Fruit fly (Drosophila melanogaster) whole organism, embryonic: ENCODE data around the gene Actn3.
A peak's percentile ranks its signal among the peaks of the same experiment; 100 is the strongest.

Source experiments
- Aef1 ChIP-seq: fragments of 200-800 bp; sonication (Bioruptor generic); IDR thresholded peaks from 3 replicates; pipeline ENCODE4 v1.3.6; 2022; ENCODE audit warnings: missing biosample characterization, missing genetic modification characterization
- Atf-2 ChIP-seq: fragments of 200-800 bp; sonication (Bioruptor generic); optimal IDR thresholded peaks from 2 replicates; lab custom pipeline; 2016; ENCODE audit warnings: missing biosample characterization, missing genetic modification characterization
- BtbVII ChIP-seq: fragments of 200-800 bp; sonication (Bioruptor generic); optimal IDR thresholded peaks from 3 replicates; lab custom pipeline; 2017; ENCODE audit warnings: missing biosample characterization, mild to moderate bottlenecking, missing genetic modification characterization
- Bteb2 ChIP-seq: fragments of 200-800 bp; sonication (Bioruptor generic); optimal IDR thresholded peaks from 2 replicates; lab custom pipeline; 2016; ENCODE audit warnings: missing biosample characterization, missing genetic modification characterization
- CG11093 ChIP-seq: fragments of 200-800 bp; sonication (Bioruptor generic); IDR thresholded peaks from 3 replicates; pipeline ENCODE4 v1.3.6; 2022; ENCODE audit warnings: missing biosample characterization, missing genetic modification characterization
- CG11504 ChIP-seq: fragments of 200-800 bp; sonication (Bioruptor generic); optimal IDR thresholded peaks from 3 replicates; lab custom pipeline; 2019; ENCODE audit warnings: missing biosample characterization, mild to moderate bottlenecking, missing genetic modification characterization, moderate library complexity
- CG15601 ChIP-seq: fragments of 200-800 bp; sonication (Bioruptor generic); optimal IDR thresholded peaks from 3 replicates; lab custom pipeline; 2019; ENCODE audit warnings: missing biosample characterization, mild to moderate bottlenecking, missing genetic modification characterization, moderate library complexity
- CG17361 ChIP-seq: fragments of 200-800 bp; sonication (Bioruptor generic); IDR thresholded peaks from 3 replicates; pipeline ENCODE4 v1.3.6; 2022; ENCODE audit warnings: missing biosample characterization, missing genetic modification characterization
- CG17385 ChIP-seq: fragments of 200-800 bp; sonication (Bioruptor generic); optimal IDR thresholded peaks from 3 replicates; lab custom pipeline; 2018; ENCODE audit warnings: missing biosample characterization, mild to moderate bottlenecking, missing genetic modification characterization
- CG18599 ChIP-seq: fragments of 200-800 bp; sonication (Bioruptor generic); optimal IDR thresholded peaks from 3 replicates; lab custom pipeline; 2017; ENCODE audit warnings: missing biosample characterization, missing genetic modification characterization, mild to moderate bottlenecking, moderate library complexity, missing genetic modification reagents
- CG18764 ChIP-seq: fragments of 200-800 bp; sonication (Bioruptor generic); optimal IDR thresholded peaks from 3 replicates; lab custom pipeline; 2016; ENCODE audit warnings: missing biosample characterization, missing genetic modification characterization
- CG31365 ChIP-seq: fragments of 200-800 bp; sonication (Bioruptor generic); optimal IDR thresholded peaks from 2 replicates; lab custom pipeline; 2018; ENCODE audit warnings: missing biosample characterization, mild to moderate bottlenecking, missing genetic modification characterization
- CG32532 ChIP-seq: fragments of 200-800 bp; sonication (Bioruptor generic); IDR thresholded peaks from 2 replicates; pipeline ENCODE4 v1.3.6; 2022; ENCODE audit warnings: missing biosample characterization, missing genetic modification characterization
- CG34224 ChIP-seq: fragments of 200-800 bp; sonication (Bioruptor generic); IDR thresholded peaks from 3 replicates; pipeline ENCODE4 v1.3.6; 2022; ENCODE audit warnings: missing biosample characterization, missing genetic modification characterization; ENCODE audit not compliant: partially characterized antibody
- CG42726 ChIP-seq: fragments of 200-800 bp; sonication (Bioruptor generic); IDR thresholded peaks from 2 replicates; pipeline ENCODE4 v1.3.6; 2022; ENCODE audit warnings: missing biosample characterization, missing genetic modification characterization; ENCODE audit not compliant: partially characterized antibody
- CG6175 ChIP-seq: fragments of 200-800 bp; sonication (Bioruptor generic); IDR thresholded peaks from 3 replicates; pipeline ENCODE4 v1.3.6; 2022; ENCODE audit warnings: missing biosample characterization, missing genetic modification characterization
- CG6854 ChIP-seq: fragments of 200-800 bp; sonication (Bioruptor generic); optimal IDR thresholded peaks from 3 replicates; lab custom pipeline; 2017; ENCODE audit warnings: missing biosample characterization, mild to moderate bottlenecking, missing genetic modification characterization
- CG7357 ChIP-seq: fragments of 200-800 bp; sonication (Bioruptor generic); IDR thresholded peaks from 3 replicates; pipeline ENCODE4 v1.3.6; 2022; ENCODE audit warnings: missing biosample characterization, missing genetic modification characterization
- CG7786 ChIP-seq: fragments of 200-800 bp; sonication (Bioruptor generic); optimal IDR thresholded peaks from 2 replicates; lab custom pipeline; 2016; ENCODE audit warnings: missing biosample characterization, missing genetic modification characterization
- CG9215 ChIP-seq: fragments of 200-800 bp; sonication (Bioruptor generic); IDR thresholded peaks from 2 replicates; pipeline ENCODE4 v1.3.6; 2022; ENCODE audit warnings: missing biosample characterization, missing genetic modification characterization
- Dll ChIP-seq: fragments of 200-800 bp; sonication (Bioruptor generic); IDR thresholded peaks from 4 replicates; pipeline ENCODE4 v1.3.6; 2022; ENCODE audit warnings: missing biosample characterization, missing genetic modification characterization; ENCODE audit not compliant: partially characterized antibody
- Doc2 ChIP-seq: fragments of 200-800 bp; sonication (Bioruptor generic); IDR thresholded peaks from 2 replicates; pipeline ENCODE4 v1.3.6; 2022; ENCODE audit warnings: missing biosample characterization, missing genetic modification characterization
- HHEX ChIP-seq: fragments of 200-800 bp; sonication (Bioruptor generic); optimal IDR thresholded peaks from 3 replicates; lab custom pipeline; 2017; ENCODE audit warnings: missing biosample characterization, mild to moderate bottlenecking, missing genetic modification characterization, missing genetic modification reagents
- Hand ChIP-seq: fragments of 200-800 bp; sonication (Bioruptor generic); optimal IDR thresholded peaks from 2 replicates; lab custom pipeline; 2017; ENCODE audit warnings: mild to moderate bottlenecking, missing biosample characterization, missing genetic modification reagents, missing genetic modification characterization
- Hmr ChIP-seq: fragments of 200-800 bp; sonication (Bioruptor generic); optimal IDR thresholded peaks from 3 replicates; lab custom pipeline; 2017; ENCODE audit warnings: mild to moderate bottlenecking, missing biosample characterization, missing genetic modification reagents, missing genetic modification characterization
- Hr78 ChIP-seq, 2 experiments: fragments of 200-800 bp in 1 of 2; fragments of >200 bp in 1 of 2; sonication (Bioruptor generic) in 1 of 2; optimal IDR thresholded peaks; 2 replicates each; lab custom pipeline; 2017 to 2019; ENCODE audit warnings: missing biosample characterization in 2 of 2, missing genetic modification characterization in 2 of 2, mild to moderate bottlenecking in 1 of 2, moderate library complexity in 1 of 2
- NC2α ChIP-seq: fragments of 200-800 bp; sonication (Bioruptor generic); optimal IDR thresholded peaks from 2 replicates; lab custom pipeline; 2016; ENCODE audit warnings: missing biosample characterization, missing genetic modification characterization
- NC2β ChIP-seq: fragments of 200-800 bp; sonication (Bioruptor generic); optimal IDR thresholded peaks from 2 replicates; lab custom pipeline; 2016; ENCODE audit warnings: missing biosample characterization, missing genetic modification characterization
- Opbp ChIP-seq: fragments of 200-800 bp; sonication (Bioruptor generic); IDR thresholded peaks from 3 replicates; pipeline ENCODE4 v1.3.6; 2022; ENCODE audit warnings: missing biosample characterization, missing genetic modification characterization; ENCODE audit not compliant: partially characterized antibody
- Sry-β ChIP-seq: fragments of 200-800 bp; sonication (Bioruptor generic); optimal IDR thresholded peaks from 2 replicates; lab custom pipeline; 2018; ENCODE audit warnings: missing biosample characterization, mild to moderate bottlenecking, missing genetic modification characterization, moderate library complexity
- Vsx1 ChIP-seq: fragments of 200-800 bp; sonication (Bioruptor generic); optimal IDR thresholded peaks from 2 replicates; lab custom pipeline; 2017; ENCODE audit warnings: missing biosample characterization, mild to moderate bottlenecking, missing genetic modification characterization, missing genetic modification reagents
- al ChIP-seq: fragments of 200-800 bp; sonication (Bioruptor generic); IDR thresholded peaks from 2 replicates; pipeline ENCODE4 v1.3.6; 2022; ENCODE audit warnings: missing biosample characterization, missing genetic modification characterization
- emc ChIP-seq: fragments of 200-800 bp; sonication (Bioruptor generic); optimal IDR thresholded peaks from 2 replicates; lab custom pipeline; 2016; ENCODE audit warnings: missing biosample characterization, missing genetic modification characterization
- eyg ChIP-seq: fragments of 200-800 bp; sonication (Bioruptor generic); optimal IDR thresholded peaks from 3 replicates; lab custom pipeline; 2016; ENCODE audit warnings: missing biosample characterization, missing genetic modification characterization
- ftz-f1 ChIP-seq: fragments of 200-800 bp; sonication (Bioruptor generic); optimal IDR thresholded peaks from 2 replicates; lab custom pipeline; 2016; ENCODE audit warnings: missing biosample characterization, missing genetic modification characterization
- gce ChIP-seq: fragments of 200-800 bp; sonication (Bioruptor generic); IDR thresholded peaks from 3 replicates; pipeline ENCODE4 v1.3.6; 2022; ENCODE audit warnings: missing biosample characterization, missing genetic modification characterization
- grn ChIP-seq: fragments of 200-800 bp; sonication (Bioruptor generic); optimal IDR thresholded peaks from 3 replicates; lab custom pipeline; 2017; ENCODE audit warnings: missing biosample characterization, missing genetic modification characterization
- gro ChIP-seq: fragments of 200-800 bp; sonication (Bioruptor generic); optimal IDR thresholded peaks from 2 replicates; lab custom pipeline; 2016; ENCODE audit warnings: missing biosample characterization, missing genetic modification characterization
- kay ChIP-seq: fragments of 200-800 bp; sonication (Bioruptor generic); optimal IDR thresholded peaks from 2 replicates; lab custom pipeline; 2016; ENCODE audit warnings: missing biosample characterization, missing genetic modification characterization
- mirr ChIP-seq: fragments of 200-800 bp; sonication (Bioruptor generic); optimal IDR thresholded peaks from 3 replicates; lab custom pipeline; 2018; ENCODE audit warnings: missing biosample characterization, mild to moderate bottlenecking, missing genetic modification characterization
- onecut ChIP-seq: fragments of 200-800 bp; sonication (Bioruptor generic); IDR thresholded peaks from 2 replicates; pipeline ENCODE4 v1.3.6; 2022; ENCODE audit warnings: missing biosample characterization, missing genetic modification characterization
- peb ChIP-seq: fragments of 200-800 bp; sonication (Bioruptor generic); IDR thresholded peaks from 2 replicates; pipeline ENCODE4 v1.3.6; 2022; ENCODE audit warnings: missing biosample characterization, missing genetic modification characterization
- phol ChIP-seq: fragments of 200-800 bp; sonication (Bioruptor generic); optimal IDR thresholded peaks from 3 replicates; lab custom pipeline; 2018; ENCODE audit warnings: missing biosample characterization, mild to moderate bottlenecking, missing genetic modification characterization, moderate library complexity
- pros ChIP-seq: fragments of 200-800 bp; sonication (Bioruptor generic); optimal IDR thresholded peaks from 3 replicates; lab custom pipeline; 2019; ENCODE audit warnings: missing biosample characterization, mild to moderate bottlenecking, missing genetic modification characterization, moderate library complexity
- sima ChIP-seq: fragments of 200-800 bp; sonication (Bioruptor generic); optimal IDR thresholded peaks from 2 replicates; lab custom pipeline; 2016; ENCODE audit warnings: missing biosample characterization, missing genetic modification characterization
- slp2 ChIP-seq: fragments of 200-800 bp; sonication (Bioruptor generic); optimal IDR thresholded peaks from 2 replicates; lab custom pipeline; 2016; ENCODE audit warnings: missing biosample characterization, missing genetic modification characterization
- sob ChIP-seq: fragments of 200-800 bp; sonication (Bioruptor generic); IDR thresholded peaks from 2 replicates; pipeline ENCODE4 v1.3.6; 2022; ENCODE audit warnings: missing biosample characterization, missing genetic modification characterization
- ssp ChIP-seq: fragments of 200-800 bp; sonication (Bioruptor generic); IDR thresholded peaks from 2 replicates; pipeline ENCODE4 v1.3.6; 2022; ENCODE audit warnings: missing biosample characterization, missing genetic modification characterization
- toy ChIP-seq: fragments of 200-800 bp; sonication (Bioruptor generic); IDR thresholded peaks from 2 replicates; pipeline ENCODE4 v1.3.6; 2022; ENCODE audit warnings: missing biosample characterization, missing genetic modification characterization

The Actn3 gene

DNA sequence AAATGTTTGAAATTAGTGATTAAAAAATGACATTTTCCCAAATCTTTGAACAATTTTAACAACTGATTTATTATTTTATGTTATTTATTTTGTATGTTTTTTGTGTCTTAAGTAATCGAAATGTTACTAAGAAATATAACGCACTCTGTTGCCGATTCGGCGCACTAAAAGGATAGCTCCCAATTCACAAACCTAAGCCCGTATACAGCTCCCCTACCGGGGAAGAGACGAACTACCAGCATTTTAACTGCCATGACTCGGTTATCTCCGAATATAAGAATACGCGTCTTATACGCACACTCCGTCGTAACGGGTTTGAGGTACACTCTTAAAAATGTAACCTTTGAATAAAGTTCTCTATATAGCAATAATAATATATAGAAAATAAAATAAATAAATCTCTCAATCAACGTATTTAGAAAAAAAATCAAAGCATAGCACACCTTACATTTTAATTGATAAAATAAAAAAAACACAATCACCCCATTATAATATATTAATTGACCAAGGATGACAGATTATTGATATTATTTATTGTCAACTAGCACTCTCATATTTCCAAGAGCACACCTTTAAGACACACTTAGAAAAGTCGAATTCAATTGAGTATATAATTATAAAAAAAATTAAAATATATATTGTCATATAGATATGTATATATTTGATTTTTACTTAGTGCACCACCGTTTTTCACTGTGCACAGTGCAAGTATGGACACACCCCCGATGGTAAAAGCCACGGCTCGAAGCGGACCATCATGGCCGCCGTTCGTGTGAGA lies 19.6 kb downstream of the Actn3 start (continued):
- TF ChIP-seq Atf-2 (GFP tag; lab: Kevin White, UChicago) (peak; percentile 15), CG32532 (GFP tag; lab: Robert Waterston, UW) (peak; percentile 65), grn (no peak), Sry-β (peak; percentile 54), phol (tag; lab: Kevin White, UChicago) (peak; percentile 90), Hand (GFP tag; lab: Kevin White, UChicago) (peak; percentile 74), Doc2 (GFP tag; lab: Robert Waterston, UW) (no peak), BtbVII (peak; percentile 83), CG18599 (GFP tag; lab: Kevin White, UChicago) (peak; percentile 84), Aef1 (GFP tag; lab: Robert Waterston, UW) (peak; percentile 26; the same call in 2 of the 3 replicates), CG7786 (no peak), gce (GFP tag; lab: Robert Waterston, UW) (peak; percentile 6; the same call in 1 of the 3 replicates), Vsx1 (GFP tag; lab: Kevin White, UChicago) (peak; percentile 77), mirr (GFP tag; lab: Kevin White, UChicago) (no peak), peb (peak; percentile 14; the same call in 1 of the 2 replicates), NC2β (GFP tag; lab: Kevin White, UChicago) (no peak), sima (GFP tag; lab: Kevin White, UChicago) (no peak), CG15601 (tag; lab: Kevin White, UChicago) (peak; percentile 77), Opbp (GFP tag; lab: Robert Waterston, UW) (peak; percentile 40; the same call in 1 of the 3 replicates), CG17385 (GFP tag; lab: Kevin White, UChicago) (peak; percentile 80), slp2 (GFP tag; lab: Kevin White, UChicago) (no peak), onecut (GFP tag; lab: Robert Waterston, UW) (peak; percentile 23; the same call in 1 of the 2 replicates), al (GFP tag; lab: Robert Waterston, UW) (0 out of 2 replicates have a peak, but pooled peaks have one; percentile 44), ftz-f1 (no peak), Hmr (peak; percentile 87), emc (GFP tag; lab: Kevin White, UChicago) (no peak), HHEX (GFP tag; lab: Kevin White, UChicago) (peak; percentile 75), pros (GFP tag; lab: Kevin White, UChicago) (peak; percentile 4), CG11504 (peak; percentile 91), CG11093 (0 out of 3 replicates have a peak, but pooled peaks have one; percentile 44), CG6175 (GFP tag; lab: Robert Waterston, UW) (no peak), CG17361 (peak; percentile 98), kay (GFP tag; lab: Kevin White, UChicago) (peak; percentile 61), CG7357 (GFP tag; lab: Robert Waterston, UW) (0 out of 3 replicates have a peak, but pooled peaks have one; percentile 24), toy (GFP tag; lab: Robert Waterston, UW) (no peak), CG42726 (GFP tag; lab: Robert Waterston, UW) (peak; percentile 64), Dll (GFP tag; lab: Robert Waterston, UW) (no peak), CG18764 (GFP tag; lab: Kevin White, UChicago) (peak; percentile 40), eyg (GFP tag; lab: Kevin White, UChicago) (no peak), CG9215 (peak; percentile 49), Bteb2 (no peak), NC2α (GFP tag; lab: Kevin White, UChicago) (no peak), Hr78 (GFP tag; optimal IDR thresholded peaks at IDR 0.05; lab: Kevin White, UChicago) (peak in 1 of 2 experiments; percentile 61), ssp (GFP tag; lab: Robert Waterston, UW) (no peak), CG31365 (no peak), sob (GFP tag; lab: Robert Waterston, UW) (peak; percentile 17; the same call in 1 of the 2 replicates), gro (GFP tag; lab: Kevin White, UChicago) (no peak), CG34224 (GFP tag; lab: Robert Waterston, UW) (no peak), CG6854 (GFP tag; lab: Kevin White, UChicago) (peak; percentile 75)
